Worm (Caenorhabditis elegans) whole organism, midembryonic: ENCODE results near the gene M01H9.4.

Source experiments
- T22C8.4 ChIP-seq: fragments of 200-800 bp; sonication (Bioruptor generic); IDR thresholded peaks from 2 replicates; pipeline ENCODE4 v1.3.6; 2022; ENCODE audit warnings: missing genetic modification characterization, missing compliant biosample characterization
- cog-1 ChIP-seq: sonication (generic microtip); optimal IDR thresholded peaks from 2 replicates; lab custom pipeline; 2016; ENCODE audit warnings: missing genetic modification characterization, missing compliant biosample characterization
- flt-1 ChIP-seq: fragments of 200-800 bp; sonication (Bioruptor generic); IDR thresholded peaks from 2 replicates; pipeline ENCODE4 v1.3.6; 2022; ENCODE audit warnings: missing genetic modification characterization, missing compliant biosample characterization
- klf-2 ChIP-seq: fragments of 200-800 bp; sonication (Bioruptor generic); conservative IDR thresholded peaks from 2 replicates; pipeline ENCODE4 v1.3.6; 2022; ENCODE audit warnings: missing genetic modification reagents, missing genetic modification characterization, missing compliant biosample characterization
- med-1 ChIP-seq: sonication (generic microtip); optimal IDR thresholded peaks from 2 replicates; lab custom pipeline; 2017; ENCODE audit warnings: missing genetic modification characterization, mild to moderate bottlenecking, missing compliant biosample characterization, antibody characterized with exemption, missing genetic modification reagents; ENCODE audit not compliant: insufficient read depth
- ref-1 ChIP-seq: fragments of 200-800 bp; sonication (Bioruptor generic); conservative IDR thresholded peaks from 2 replicates; pipeline ENCODE4 v1.3.6; 2022; ENCODE audit warnings: missing genetic modification reagents, missing genetic modification characterization, missing compliant biosample characterization
- tab-1 ChIP-seq: fragments of 200-800 bp; sonication (Bioruptor generic); IDR thresholded peaks from 2 replicates; pipeline ENCODE4 v1.3.6; 2022; ENCODE audit warnings: missing genetic modification characterization, missing compliant biosample characterization
- ztf-23 ChIP-seq: fragments of 200-800 bp; sonication (Bioruptor generic); IDR thresholded peaks from 2 replicates; pipeline ENCODE4 v1.3.6; 2022; ENCODE audit warnings: missing genetic modification reagents, missing genetic modification characterization, missing compliant biosample characterization
- ztf-29 ChIP-seq: fragments of 200-800 bp; sonication (Bioruptor generic); IDR thresholded peaks from 2 replicates; pipeline ENCODE4 v1.3.6; 2022; ENCODE audit warnings: missing genetic modification reagents, missing genetic modification characterization, missing compliant biosample characterization

M01H9.4 gene

ce11 chrIV:4482531-4482930 lies at the start of gene M01H9.4:
Gene M01H9.4 (minus strand): TSS chrIV:4482909.
- TF ChIP-seq flt-1 (GFP tag; lab: Robert Waterston, UW): no peak
- no peak for TF ChIP-seq ztf-29 (GFP tag; lab: Robert Waterston, UW)
- TF ChIP-seq tab-1: no peak
- TF ChIP-seq ztf-23: no peak

- TF ChIP-seq med-1 (GFP tag; lab: Kevin White, UChicago) (no peak), ref-1 (GFP tag; lab: Robert Waterston, UW) (no peak), flt-1 (GFP tag; lab: Robert Waterston, UW) (no peak), tab-1 (no peak), T22C8.4 (GFP tag; lab: Robert Waterston, UW) (no peak), ztf-23 (no peak), klf-2 (GFP tag; lab: Robert Waterston, UW) (no peak), cog-1 (no peak), ztf-29 (GFP tag; lab: Robert Waterston, UW) (no peak)
Measured at ce11 chrIV:4530170-4530569, 47.5 kb upstream of the M01H9.4 start, which contains the start of gene ZK185.3. Gene ZK185.3 (minus strand): TSS chrIV:4530432.

- TF ChIP-seq ztf-29 (GFP tag; lab: Robert Waterston, UW): no peak
- TF ChIP-seq ztf-23: no peak
- TF ChIP-seq ref-1 (GFP tag; lab: Robert Waterston, UW): no peak
- TF ChIP-seq med-1 (GFP tag; lab: Kevin White, UChicago): no peak
Measured at ce11 chrIV:4526724-4527123, 44.0 kb upstream of the M01H9.4 start.

ce11 chrIV:4526028-4526427 lies 43.3 kb upstream of the M01H9.4 start:
- TF ChIP-seq ztf-23: no peak
- no peak for TF ChIP-seq med-1 (GFP tag; lab: Kevin White, UChicago)
- no peak for TF ChIP-seq T22C8.4 (GFP tag; lab: Robert Waterston, UW)
- TF ChIP-seq ztf-29 (GFP tag; lab: Robert Waterston, UW): no peak
- no peak for TF ChIP-seq tab-1
- TF ChIP-seq ref-1 (GFP tag; lab: Robert Waterston, UW): no peak
- TF ChIP-seq cog-1: no peak
- no peak for TF ChIP-seq klf-2 (GFP tag; lab: Robert Waterston, UW)
- TF ChIP-seq flt-1 (GFP tag; lab: Robert Waterston, UW): no peak

- TF ChIP-seq ztf-29 (GFP tag; lab: Robert Waterston, UW) (no peak), ztf-23 (no peak), ref-1 (GFP tag; lab: Robert Waterston, UW) (no peak), T22C8.4 (GFP tag; lab: Robert Waterston, UW) (no peak), klf-2 (GFP tag; lab: Robert Waterston, UW) (no peak), cog-1 (no peak), tab-1 (no peak), flt-1 (GFP tag; lab: Robert Waterston, UW) (no peak)
Measured at ce11 chrIV:4524943-4525342, 42.2 kb upstream of the M01H9.4 start, which contains the start of gene ZK180.6. Gene ZK180.6 (minus strand): TSS chrIV:4525043.

ce11 chrIV:4523461-4523860 lies 40.8 kb upstream of the M01H9.4 start:
- no peak for TF ChIP-seq ztf-29 (GFP tag; lab: Robert Waterston, UW)
- no peak for TF ChIP-seq cog-1
- no peak for TF ChIP-seq klf-2 (GFP tag; lab: Robert Waterston, UW)
- no peak for TF ChIP-seq T22C8.4 (GFP tag; lab: Robert Waterston, UW)
- TF ChIP-seq flt-1 (GFP tag; lab: Robert Waterston, UW): no peak
- no peak for TF ChIP-seq tab-1
- TF ChIP-seq med-1 (GFP tag; lab: Kevin White, UChicago): no peak
- TF ChIP-seq ztf-23: no peak
- TF ChIP-seq ref-1 (GFP tag; lab: Robert Waterston, UW): no peak

ce11 chrIV:4519714-4520113 lies 37.0 kb upstream of the M01H9.4 start:
- TF ChIP-seq cog-1 (no peak), ref-1 (GFP tag; lab: Robert Waterston, UW) (no peak), flt-1 (GFP tag; lab: Robert Waterston, UW) (no peak), ztf-23 (no peak), ztf-29 (GFP tag; lab: Robert Waterston, UW) (no peak), klf-2 (GFP tag; lab: Robert Waterston, UW) (no peak), med-1 (GFP tag; lab: Kevin White, UChicago) (no peak), T22C8.4 (GFP tag; lab: Robert Waterston, UW) (no peak), tab-1 (no peak)

ce11 chrIV:4518111-4518510 lies 35.4 kb upstream of the M01H9.4 start:
- TF ChIP-seq klf-2 (GFP tag; lab: Robert Waterston, UW) (no peak), cog-1 (no peak), ztf-29 (GFP tag; lab: Robert Waterston, UW) (no peak), med-1 (GFP tag; lab: Kevin White, UChicago) (no peak), ztf-23 (no peak), T22C8.4 (GFP tag; lab: Robert Waterston, UW) (no peak), tab-1 (no peak), flt-1 (GFP tag; lab: Robert Waterston, UW) (no peak), ref-1 (GFP tag; lab: Robert Waterston, UW) (no peak)

ce11 chrIV:4517066-4517465 lies 34.4 kb upstream of the M01H9.4 start, which contains the start of gene ZK180.5:
Gene ZK180.5 (minus strand): TSS chrIV:4517166.
- TF ChIP-seq T22C8.4 (GFP tag; lab: Robert Waterston, UW) (no peak), ztf-29 (GFP tag; lab: Robert Waterston, UW) (no peak), cog-1 (no peak), med-1 (GFP tag; lab: Kevin White, UChicago) (no peak), ref-1 (GFP tag; lab: Robert Waterston, UW) (no peak), tab-1 (no peak), ztf-23 (no peak), klf-2 (GFP tag; lab: Robert Waterston, UW) (no peak), flt-1 (GFP tag; lab: Robert Waterston, UW) (no peak)

- TF ChIP-seq ztf-29 (GFP tag; lab: Robert Waterston, UW) (no peak), ztf-23 (no peak), ref-1 (GFP tag; lab: Robert Waterston, UW) (no peak), cog-1 (no peak), klf-2 (GFP tag; lab: Robert Waterston, UW) (no peak), T22C8.4 (GFP tag; lab: Robert Waterston, UW) (no peak), flt-1 (GFP tag; lab: Robert Waterston, UW) (no peak), tab-1 (no peak), med-1 (GFP tag; lab: Kevin White, UChicago) (no peak)
Measured at ce11 chrIV:4516478-4516877, 33.8 kb upstream of the M01H9.4 start.
